Worm (Caenorhabditis elegans): Measurements from ENCODE around the gene C43H6.4.

Gene C43H6.4

DNA sequence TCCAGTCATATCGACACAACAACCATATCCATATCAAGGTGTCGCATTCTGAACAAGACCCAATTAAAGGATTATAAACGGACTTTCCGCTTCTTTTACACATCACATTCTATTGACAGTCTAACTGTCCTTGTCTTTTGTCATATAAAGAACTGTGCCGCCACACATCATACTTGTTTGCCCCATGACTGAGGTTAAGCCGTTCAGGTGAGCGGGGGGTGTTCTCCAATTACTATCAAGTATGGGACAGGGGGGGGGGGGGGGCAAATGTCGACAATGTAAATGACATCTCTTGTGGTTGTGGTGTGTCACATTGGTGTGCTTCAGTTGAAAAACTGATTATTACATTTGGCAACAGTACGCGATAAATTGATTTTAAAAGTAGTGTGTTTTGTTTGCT lies 30.0 kb downstream of the C43H6.4 start:
- no peak for TF ChIP-seq nhr-43 (tag; optimal IDR thresholded peaks at IDR 0.05; ENCODE audit: poor library complexity, severe bottlenecking)
- no peak for TF ChIP-seq nhr-11 (tag; optimal IDR thresholded peaks at IDR 0.05)
- TF ChIP-seq nhr-12 (tag; optimal IDR thresholded peaks at IDR 0.05) = no peak
- no peak for TF ChIP-seq elt-2 (tag; optimal IDR thresholded peaks at IDR 0.05)
- TF ChIP-seq lin-15B (tag; optimal IDR thresholded peaks at IDR 0.05) = no peak
- no peak for TF ChIP-seq hmg-11 (tag; optimal IDR thresholded peaks at IDR 0.05)
- TF ChIP-seq pha-4 (tag; optimal IDR thresholded peaks at IDR 0.05) = no peak
- TF ChIP-seq tbx-2 (tag; optimal IDR thresholded peaks at IDR 0.05) = no peak
- TF ChIP-seq ZK546.5 (tag; optimal IDR thresholded peaks at IDR 0.05) = no peak

- TF ChIP-seq ama-1 (optimal IDR thresholded peaks at IDR 0.05) (peak; percentile 24), lin-39 (tag; optimal IDR thresholded peaks at IDR 0.05) (no peak), nfya-1 (tag; optimal IDR thresholded peaks at IDR 0.05; ENCODE audit: insufficient read depth) (peak; percentile 10), pha-4 (tag; optimal IDR thresholded peaks at IDR 0.05) (peak; percentile 16)
Observed at ce11 chrX:2435353-2435752, 31.5 kb downstream of the C43H6.4 start.

- TF ChIP-seq nhr-12 (tag; optimal IDR thresholded peaks at IDR 0.05) (no peak), nfya-1 (tag; optimal IDR thresholded peaks at IDR 0.05; ENCODE audit: insufficient read depth) (no peak), nhr-25 (tag; optimal IDR thresholded peaks at IDR 0.05) (no peak), jun-1 (tag; optimal IDR thresholded peaks at IDR 0.05) (no peak), lsy-12 (tag; optimal IDR thresholded peaks at IDR 0.05) (no peak), tbx-2 (tag; optimal IDR thresholded peaks at IDR 0.05) (no peak), nhr-237 (tag; optimal IDR thresholded peaks at IDR 0.05) (no peak), sea-2 (GFP tag; optimal IDR thresholded peaks at IDR 0.05) (no peak), unc-39 (tag; optimal IDR thresholded peaks at IDR 0.05) (no peak), ceh-16 (tag; optimal IDR thresholded peaks at IDR 0.05) (no peak), eor-1 (tag; optimal IDR thresholded peaks at IDR 0.05) (no peak), mml-1 (tag; optimal IDR thresholded peaks at IDR 0.05) (no peak), R02D3.7 (tag; optimal IDR thresholded peaks at IDR 0.05) (no peak), unc-62 (GFP tag; optimal IDR thresholded peaks at IDR 0.05) (no peak), egl-27 (tag; optimal IDR thresholded peaks at IDR 0.05) (no peak), pha-4 (tag; optimal IDR thresholded peaks at IDR 0.05) (no peak), ceh-82 (tag; optimal IDR thresholded peaks at IDR 0.05) (no peak), ztf-11 (tag; optimal IDR thresholded peaks at IDR 0.05) (no peak)
Observed at ce11 chrX:2438857-2439256, 35.0 kb downstream of the C43H6.4 start, which contains the start of gene gid-2. Gene gid-2 (minus strand): TSS chrX:2438957.

- TF ChIP-seq nfya-1 (tag; optimal IDR thresholded peaks at IDR 0.05; ENCODE audit: insufficient read depth) (peak; percentile 6), daf-12 (tag; optimal IDR thresholded peaks at IDR 0.05) (no peak)
Observed at ce11 chrX:2439309-2439708, 35.5 kb downstream of the C43H6.4 start.

- TF ChIP-seq tbx-2 (tag; optimal IDR thresholded peaks at IDR 0.05) = no peak
- TF ChIP-seq ztf-4 (tag; optimal IDR thresholded peaks at IDR 0.05) = no peak
- no peak for TF ChIP-seq fkh-10 (GFP tag; optimal IDR thresholded peaks at IDR 0.05)
- no peak for TF ChIP-seq nhr-43 (tag; optimal IDR thresholded peaks at IDR 0.05; ENCODE audit: poor library complexity, severe bottlenecking)
- TF ChIP-seq mdl-1 (tag; optimal IDR thresholded peaks at IDR 0.05) = no peak
- no peak for TF ChIP-seq nhr-77 (tag; optimal IDR thresholded peaks at IDR 0.05)
- TF ChIP-seq pha-4 (tag; optimal IDR thresholded peaks at IDR 0.05) = peak; percentile 41
- TF ChIP-seq nhr-23 (tag; optimal IDR thresholded peaks at IDR 0.05) = no peak
- no peak for TF ChIP-seq ceh-82 (tag; optimal IDR thresholded peaks at IDR 0.05)
- TF ChIP-seq R02D3.7 (tag; optimal IDR thresholded peaks at IDR 0.05) = no peak
- no peak for TF ChIP-seq elt-3 (tag; optimal IDR thresholded peaks at IDR 0.05)
- TF ChIP-seq elt-2 (tag; optimal IDR thresholded peaks at IDR 0.05) = peak; percentile 65
- no peak for TF ChIP-seq sea-2 (GFP tag; optimal IDR thresholded peaks at IDR 0.05)
- TF ChIP-seq ZK546.5 (tag; optimal IDR thresholded peaks at IDR 0.05) = no peak
- no peak for TF ChIP-seq nhr-28 (tag; optimal IDR thresholded peaks at IDR 0.05)
- TF ChIP-seq ceh-16 (tag; optimal IDR thresholded peaks at IDR 0.05) = no peak
- TF ChIP-seq pqm-1 (tag; optimal IDR thresholded peaks at IDR 0.05) = peak; percentile 40
- TF ChIP-seq elt-1 (tag; optimal IDR thresholded peaks at IDR 0.05) = no peak
- TF ChIP-seq snpc-4 (tag; optimal IDR thresholded peaks at IDR 0.05) = no peak
- TF ChIP-seq nhr-67 (tag; optimal IDR thresholded peaks at IDR 0.05) = no peak
- TF ChIP-seq hmg-11 (tag; optimal IDR thresholded peaks at IDR 0.05) = no peak
- no peak for TF ChIP-seq nfya-1 (tag; optimal IDR thresholded peaks at IDR 0.05; ENCODE audit: insufficient read depth)
- no peak for TF ChIP-seq egl-27 (tag; optimal IDR thresholded peaks at IDR 0.05)
Observed at ce11 chrX:2439728-2440127, 35.9 kb downstream of the C43H6.4 start.

All from whole organism, L3 larva.